Fruit fly (Drosophila melanogaster) whole organism, embryonic: ENCODE measurements around the gene Acsx4.
A peak's percentile ranks its signal among the peaks of the same experiment; 100 is the strongest.

Source experiments
- ATbp ChIP-seq: fragments of 200-800 bp; sonication (Bioruptor generic); optimal IDR thresholded peaks from 2 replicates; lab custom pipeline; 2017; ENCODE audit warnings: missing biosample characterization, mild to moderate bottlenecking, missing genetic modification characterization, missing genetic modification reagents
- Bgb ChIP-seq: fragments of 200-800 bp; sonication (Bioruptor generic); IDR thresholded peaks from 2 replicates; pipeline ENCODE4 v1.3.6; 2022; ENCODE audit warnings: missing biosample characterization, missing genetic modification characterization; ENCODE audit not compliant: partially characterized antibody
- Blimp-1 ChIP-seq: fragments of 200-800 bp; sonication (Bioruptor generic); optimal IDR thresholded peaks from 3 replicates; lab custom pipeline; 2018; ENCODE audit warnings: missing biosample characterization, missing genetic modification characterization, mild to moderate bottlenecking, moderate library complexity, missing genetic modification reagents
- CG10274 ChIP-seq: fragments of 200-800 bp; sonication (Bioruptor generic); optimal IDR thresholded peaks from 3 replicates; lab custom pipeline; 2017; ENCODE audit warnings: missing biosample characterization, mild to moderate bottlenecking, missing genetic modification characterization
- CG10543 ChIP-seq: fragments of 200-800 bp; sonication (Bioruptor generic); optimal IDR thresholded peaks from 3 replicates; lab custom pipeline; 2017; ENCODE audit warnings: missing biosample characterization, mild to moderate bottlenecking, missing genetic modification characterization, moderate library complexity
- CG10565 ChIP-seq: fragments of 200-800 bp; sonication (Bioruptor generic); optimal IDR thresholded peaks from 3 replicates; lab custom pipeline; 2016; ENCODE audit warnings: missing biosample characterization, mild to moderate bottlenecking, missing genetic modification characterization
- CG11504 ChIP-seq: fragments of 200-800 bp; sonication (Bioruptor generic); optimal IDR thresholded peaks from 3 replicates; lab custom pipeline; 2019; ENCODE audit warnings: missing biosample characterization, mild to moderate bottlenecking, missing genetic modification characterization, moderate library complexity
- CG13624 ChIP-seq: fragments of 200-800 bp; sonication (Bioruptor generic); optimal IDR thresholded peaks from 2 replicates; lab custom pipeline; 2016; ENCODE audit warnings: missing biosample characterization, missing genetic modification characterization
- CG14710 ChIP-seq: fragments of 200-800 bp; sonication (Bioruptor generic); optimal IDR thresholded peaks from 3 replicates; lab custom pipeline; 2019; ENCODE audit warnings: missing biosample characterization, mild to moderate bottlenecking, missing genetic modification characterization, moderate library complexity
- CG14860 ChIP-seq: fragments of 200-800 bp; sonication (Bioruptor generic); IDR thresholded peaks from 3 replicates; pipeline ENCODE4 v1.3.6; 2022; ENCODE audit warnings: missing biosample characterization, missing genetic modification characterization; ENCODE audit not compliant: partially characterized antibody
- CG15011 ChIP-seq: fragments of 200-800 bp; sonication (Bioruptor generic); optimal IDR thresholded peaks from 3 replicates; lab custom pipeline; 2018; ENCODE audit warnings: missing biosample characterization, mild to moderate bottlenecking, missing genetic modification characterization
- CG1603 ChIP-seq: fragments of 200-800 bp; sonication (Bioruptor generic); optimal IDR thresholded peaks from 2 replicates; lab custom pipeline; 2019; ENCODE audit warnings: missing biosample characterization, mild to moderate bottlenecking, missing genetic modification characterization, moderate library complexity
- CG17359 ChIP-seq: fragments of 200-800 bp; sonication (Bioruptor generic); optimal IDR thresholded peaks from 3 replicates; lab custom pipeline; 2018; ENCODE audit warnings: missing biosample characterization, mild to moderate bottlenecking, missing genetic modification characterization, moderate library complexity
- CG17361 ChIP-seq: fragments of 200-800 bp; sonication (Bioruptor generic); IDR thresholded peaks from 3 replicates; pipeline ENCODE4 v1.3.6; 2022; ENCODE audit warnings: missing biosample characterization, missing genetic modification characterization
- CG18619 ChIP-seq: fragments of 200-800 bp; sonication (Bioruptor generic); optimal IDR thresholded peaks from 3 replicates; lab custom pipeline; 2017; ENCODE audit warnings: missing biosample characterization, mild to moderate bottlenecking, missing genetic modification characterization
- CG2678 ChIP-seq: fragments of 200-800 bp; sonication (Bioruptor generic); optimal IDR thresholded peaks from 3 replicates; lab custom pipeline; 2019; ENCODE audit warnings: missing biosample characterization, mild to moderate bottlenecking, missing genetic modification characterization, moderate library complexity
- CG30403 ChIP-seq: fragments of 200-800 bp; sonication (Bioruptor generic); optimal IDR thresholded peaks from 3 replicates; lab custom pipeline; 2016; ENCODE audit warnings: missing biosample characterization, missing genetic modification characterization
- CG31388 ChIP-seq: fragments of 200-800 bp; sonication (Bioruptor generic); optimal IDR thresholded peaks from 2 replicates; lab custom pipeline; 2016; ENCODE audit warnings: missing biosample characterization, missing genetic modification characterization
- CG6791 ChIP-seq: fragments of 200-800 bp; sonication (Bioruptor generic); IDR thresholded peaks from 3 replicates; pipeline ENCODE4 v1.3.6; 2022; ENCODE audit warnings: missing biosample characterization, missing genetic modification characterization; ENCODE audit not compliant: partially characterized antibody
- CG8290 ChIP-seq, 3 experiments: fragments of 200-800 bp; sonication (Bioruptor generic); optimal IDR thresholded peaks; 2 replicates each; lab custom pipeline; 2016 to 2019; ENCODE audit warnings: missing biosample characterization in 3 of 3, missing genetic modification characterization in 3 of 3, mild to moderate bottlenecking in 2 of 3, moderate library complexity in 1 of 3
- CG8388 ChIP-seq: fragments of 200-800 bp; sonication (Bioruptor generic); optimal IDR thresholded peaks from 2 replicates; lab custom pipeline; 2019; ENCODE audit warnings: missing biosample characterization, mild to moderate bottlenecking, missing genetic modification characterization, moderate library complexity
- CG9215 ChIP-seq: fragments of 200-800 bp; sonication (Bioruptor generic); IDR thresholded peaks from 2 replicates; pipeline ENCODE4 v1.3.6; 2022; ENCODE audit warnings: missing biosample characterization, missing genetic modification characterization
- CkIIα-i1 ChIP-seq: fragments of 200-800 bp; sonication (Bioruptor generic); IDR thresholded peaks from 2 replicates; pipeline ENCODE4 v1.3.6; 2022; ENCODE audit warnings: missing biosample characterization, missing genetic modification characterization
- CrebB ChIP-seq: fragments of 200-800 bp; sonication (Bioruptor generic); optimal IDR thresholded peaks from 3 replicates; lab custom pipeline; 2018; ENCODE audit warnings: missing biosample characterization, mild to moderate bottlenecking, missing genetic modification characterization
- Dek ChIP-seq: fragments of 200-800 bp; sonication (Bioruptor generic); optimal IDR thresholded peaks from 3 replicates; lab custom pipeline; 2019; ENCODE audit warnings: missing biosample characterization, mild to moderate bottlenecking, missing genetic modification characterization, moderate library complexity
- Mes4 ChIP-seq: fragments of 200-800 bp; sonication (Bioruptor generic); optimal IDR thresholded peaks from 2 replicates; lab custom pipeline; 2016; ENCODE audit warnings: missing biosample characterization, missing genetic modification characterization
- Rfx ChIP-seq: fragments of 200-800 bp; sonication (Bioruptor generic); IDR thresholded peaks from 2 replicates; pipeline ENCODE4 v1.3.6; 2022; ENCODE audit warnings: missing biosample characterization, missing genetic modification characterization
- Side ChIP-seq: fragments of 200-800 bp; sonication (Bioruptor generic); optimal IDR thresholded peaks from 2 replicates; lab custom pipeline; 2016; ENCODE audit warnings: missing biosample characterization, missing genetic modification characterization
- Sox100B ChIP-seq: fragments of 200-800 bp; sonication (Bioruptor generic); optimal IDR thresholded peaks from 3 replicates; lab custom pipeline; 2018; ENCODE audit warnings: missing biosample characterization, mild to moderate bottlenecking, missing genetic modification characterization
- aop ChIP-seq: fragments of 200-800 bp; sonication (Bioruptor generic); IDR thresholded peaks from 2 replicates; pipeline ENCODE4 v1.3.6; 2022; ENCODE audit warnings: missing biosample characterization, missing genetic modification characterization
- bcd ChIP-seq: fragments of 200-800 bp; sonication (Bioruptor generic); optimal IDR thresholded peaks from 2 replicates; lab custom pipeline; 2017; ENCODE audit warnings: missing biosample characterization, mild to moderate bottlenecking, missing genetic modification characterization
- corto ChIP-seq: fragments of 200-800 bp; sonication (Bioruptor generic); optimal IDR thresholded peaks from 2 replicates; lab custom pipeline; 2016; ENCODE audit warnings: missing biosample characterization, mild to moderate bottlenecking, missing genetic modification characterization, moderate library complexity
- dan ChIP-seq: fragments of 200-800 bp; sonication (Bioruptor generic); IDR thresholded peaks from 2 replicates; pipeline ENCODE4 v1.3.6; 2022; ENCODE audit warnings: missing biosample characterization, missing genetic modification characterization
- emc ChIP-seq: fragments of 200-800 bp; sonication (Bioruptor generic); optimal IDR thresholded peaks from 2 replicates; lab custom pipeline; 2016; ENCODE audit warnings: missing biosample characterization, missing genetic modification characterization
- eve ChIP-seq, 2 experiments: fragments of >200 bp; optimal IDR thresholded peaks; 2 replicates each; lab custom pipeline; 2017; ENCODE audit warnings: missing biosample characterization in 2 of 2, missing genetic modification characterization in 2 of 2
- fru ChIP-seq: fragments of >200 bp; optimal IDR thresholded peaks from 2 replicates; lab custom pipeline; 2017
- grau ChIP-seq: fragments of 200-800 bp; optimal IDR thresholded peaks from 3 replicates; lab custom pipeline; 2019; ENCODE audit warnings: missing biosample characterization, mild to moderate bottlenecking, missing genetic modification characterization, moderate library complexity
- hb ChIP-seq: fragments of 200-800 bp; sonication (Bioruptor generic); IDR thresholded peaks from 3 replicates; pipeline ENCODE4 v1.3.6; 2022; ENCODE audit warnings: missing biosample characterization, missing genetic modification characterization; ENCODE audit not compliant: partially characterized antibody
- lmd ChIP-seq: fragments of 200-800 bp; sonication (Bioruptor generic); IDR thresholded peaks from 2 replicates; pipeline ENCODE4 v1.3.6; 2022; ENCODE audit warnings: missing biosample characterization, missing genetic modification characterization
- lola ChIP-seq, 3 experiments: fragments of >200 bp in 2 of 3; fragments of 200-800 bp in 1 of 3; sonication (Bioruptor generic) in 1 of 3; optimal IDR thresholded peaks; 2 replicates each; lab custom pipeline; 2017 to 2019; ENCODE audit warnings: missing biosample characterization in 3 of 3, missing genetic modification characterization in 3 of 3, mild to moderate bottlenecking in 1 of 3, moderate library complexity in 1 of 3
- maf-S ChIP-seq: fragments of 200-800 bp; sonication (Bioruptor generic); optimal IDR thresholded peaks from 2 replicates; lab custom pipeline; 2016; ENCODE audit warnings: missing biosample characterization, missing genetic modification characterization
- nmo ChIP-seq: fragments of 200-800 bp; sonication (Bioruptor generic); optimal IDR thresholded peaks from 2 replicates; lab custom pipeline; 2018; ENCODE audit warnings: missing biosample characterization, mild to moderate bottlenecking, missing genetic modification characterization, moderate library complexity
- pfk ChIP-seq: fragments of 200-800 bp; sonication (Bioruptor generic); optimal IDR thresholded peaks from 2 replicates; lab custom pipeline; 2018; ENCODE audit warnings: missing biosample characterization, mild to moderate bottlenecking, missing genetic modification characterization, moderate library complexity
- phol ChIP-seq: fragments of 200-800 bp; sonication (Bioruptor generic); optimal IDR thresholded peaks from 3 replicates; lab custom pipeline; 2018; ENCODE audit warnings: missing biosample characterization, mild to moderate bottlenecking, missing genetic modification characterization, moderate library complexity
- pros ChIP-seq: fragments of 200-800 bp; sonication (Bioruptor generic); optimal IDR thresholded peaks from 3 replicates; lab custom pipeline; 2019; ENCODE audit warnings: missing biosample characterization, mild to moderate bottlenecking, missing genetic modification characterization, moderate library complexity
- pum ChIP-seq: fragments of 200-800 bp; sonication (Bioruptor generic); optimal IDR thresholded peaks from 2 replicates; lab custom pipeline; 2016; ENCODE audit warnings: missing biosample characterization, missing genetic modification characterization
- seq ChIP-seq: fragments of 200-800 bp; sonication (Bioruptor generic); IDR thresholded peaks from 2 replicates; pipeline ENCODE4 v1.3.6; 2022; ENCODE audit warnings: missing biosample characterization, missing genetic modification characterization
- stwl ChIP-seq: fragments of 200-800 bp; sonication (Bioruptor generic); optimal IDR thresholded peaks from 3 replicates; lab custom pipeline; 2018; ENCODE audit warnings: missing biosample characterization, mild to moderate bottlenecking, missing genetic modification characterization, moderate library complexity
- tap ChIP-seq: fragments of 200-800 bp; optimal IDR thresholded peaks from 3 replicates; lab custom pipeline; 2019; ENCODE audit warnings: missing biosample characterization, mild to moderate bottlenecking, missing genetic modification characterization, moderate library complexity
- z ChIP-seq: fragments of 200-800 bp; sonication (Bioruptor generic); IDR thresholded peaks from 3 replicates; pipeline ENCODE4 v1.3.6; 2022; ENCODE audit warnings: missing biosample characterization, missing genetic modification characterization

Gene Acsx4

dm6 chr3R:19801752-19802151, 18.4 kb downstream of the Acsx4 start (continued):
- no peak for TF ChIP-seq CG10274 (GFP tag; lab: Kevin White, UChicago)
- no peak for TF ChIP-seq emc (GFP tag; lab: Kevin White, UChicago)
- no peak for TF ChIP-seq hb
- TF ChIP-seq CG30403 (GFP tag; lab: Kevin White, UChicago): peak; percentile 13
- no peak for TF ChIP-seq CG13624 (GFP tag; lab: Kevin White, UChicago)
- no peak for TF ChIP-seq Rfx
- no peak for TF ChIP-seq CrebB (tag; lab: Kevin White, UChicago)
- TF ChIP-seq CG6791 (GFP tag; lab: Robert Waterston, UW): no peak
- TF ChIP-seq lmd (GFP tag; lab: Robert Waterston, UW): no peak
- no peak for TF ChIP-seq bcd (GFP tag; lab: Kevin White, UChicago)
- no peak for TF ChIP-seq aop (GFP tag; lab: Robert Waterston, UW)
- no peak for TF ChIP-seq seq (GFP tag; lab: Robert Waterston, UW)
- peak; percentile 30 for TF ChIP-seq CG11504 (tag; lab: Kevin White, UChicago)
- TF ChIP-seq z: no peak
- TF ChIP-seq maf-S (GFP tag; lab: Kevin White, UChicago): no peak
- peak; percentile 12 for TF ChIP-seq CG2678
- no peak for TF ChIP-seq CG10543
- 0 out of 3 replicates have a peak, but pooled peaks have one; percentile 13 for TF ChIP-seq CG17361 (GFP tag; lab: Robert Waterston, UW)
- no peak for TF ChIP-seq Dek (tag; lab: Kevin White, UChicago)
- TF ChIP-seq corto (GFP tag; lab: Kevin White, UChicago): no peak
- no peak for TF ChIP-seq Bgb
- no peak for TF ChIP-seq CkIIα-i1 (GFP tag; lab: Robert Waterston, UW)
- TF ChIP-seq dan (GFP tag; lab: Robert Waterston, UW): no peak
- TF ChIP-seq stwl (tag; lab: Kevin White, UChicago): no peak
- no peak for TF ChIP-seq pfk (GFP tag; lab: Kevin White, UChicago)
- TF ChIP-seq pum (GFP tag; lab: Kevin White, UChicago): no peak
- TF ChIP-seq nmo (GFP tag; lab: Kevin White, UChicago): peak; percentile 6
- TF ChIP-seq Mes4 (GFP tag; lab: Kevin White, UChicago): no peak
- TF ChIP-seq Side (GFP tag; lab: Kevin White, UChicago): no peak
- TF ChIP-seq phol: peak; percentile 46
- TF ChIP-seq Sox100B (GFP tag; lab: Kevin White, UChicago): no peak
- no peak for TF ChIP-seq eve (GFP tag; optimal IDR thresholded peaks at IDR 0.05; lab: Kevin White, UChicago)
- TF ChIP-seq CG17359 (tag; lab: Kevin White, UChicago): peak; percentile 14
- TF ChIP-seq CG8290 (GFP tag; optimal IDR thresholded peaks at IDR 0.05; lab: Kevin White, UChicago): no peak
- no peak for TF ChIP-seq CG8290 (tag; optimal IDR thresholded peaks at IDR 0.05; lab: Kevin White, UChicago)
- no peak for TF ChIP-seq tap (tag; lab: Kevin White, UChicago)
- no peak for TF ChIP-seq CG18619 (GFP tag; lab: Kevin White, UChicago)
- no peak for TF ChIP-seq pros (GFP tag; lab: Kevin White, UChicago)
- peak; percentile 19 for TF ChIP-seq grau
- TF ChIP-seq CG14860 (GFP tag; lab: Robert Waterston, UW): no peak
- peak; percentile 17 for TF ChIP-seq CG8388 (GFP tag; lab: Kevin White, UChicago)
- no peak for TF ChIP-seq ATbp (GFP tag; lab: Kevin White, UChicago)
- TF ChIP-seq Blimp-1 (GFP tag; lab: Kevin White, UChicago): peak; percentile 58
- TF ChIP-seq CG15011 (GFP tag; lab: Kevin White, UChicago): no peak
- TF ChIP-seq CG14710 (tag; lab: Kevin White, UChicago): peak; percentile 42
- TF ChIP-seq fru (lab: Kevin White, UChicago): no peak
- TF ChIP-seq CG10565 (GFP tag; lab: Kevin White, UChicago): no peak
- no peak for TF ChIP-seq CG1603
- TF ChIP-seq CG31388 (GFP tag; lab: Kevin White, UChicago): no peak
- TF ChIP-seq lola (GFP tag; optimal IDR thresholded peaks at IDR 0.05; lab: Kevin White, UChicago): peak in 1 of 3 experiments; percentile 21
- TF ChIP-seq CG9215 (GFP tag; lab: Robert Waterston, UW): no peak
